Fruit fly (Drosophila melanogaster) whole organism, pupa: ENCODE data around the gene CG13373.

Source experiments
- D1 ChIP-seq: fragments of 200-800 bp; sonication (Bioruptor generic); optimal IDR thresholded peaks from 2 replicates; lab custom pipeline; 2018; ENCODE audit warnings: missing biosample characterization, mild to moderate bottlenecking, missing genetic modification characterization, moderate library complexity
- EcR ChIP-seq: fragments of 200-800 bp; sonication (Bioruptor generic); optimal IDR thresholded peaks from 3 replicates; lab custom pipeline; 2019; ENCODE audit warnings: missing biosample characterization, missing genetic modification characterization, mild to moderate bottlenecking, moderate library complexity, missing genetic modification reagents
- Snoo ChIP-seq: fragments of 200-800 bp; sonication (Bioruptor generic); optimal IDR thresholded peaks from 3 replicates; lab custom pipeline; 2017; ENCODE audit warnings: missing biosample characterization, mild to moderate bottlenecking, missing genetic modification characterization, inconsistent platforms
- rn ChIP-seq: fragments of 200-800 bp; sonication (Bioruptor generic); IDR thresholded peaks from 2 replicates; pipeline ENCODE4 v1.3.6; 2022; ENCODE audit warnings: missing biosample characterization, missing genetic modification characterization

DNA sequence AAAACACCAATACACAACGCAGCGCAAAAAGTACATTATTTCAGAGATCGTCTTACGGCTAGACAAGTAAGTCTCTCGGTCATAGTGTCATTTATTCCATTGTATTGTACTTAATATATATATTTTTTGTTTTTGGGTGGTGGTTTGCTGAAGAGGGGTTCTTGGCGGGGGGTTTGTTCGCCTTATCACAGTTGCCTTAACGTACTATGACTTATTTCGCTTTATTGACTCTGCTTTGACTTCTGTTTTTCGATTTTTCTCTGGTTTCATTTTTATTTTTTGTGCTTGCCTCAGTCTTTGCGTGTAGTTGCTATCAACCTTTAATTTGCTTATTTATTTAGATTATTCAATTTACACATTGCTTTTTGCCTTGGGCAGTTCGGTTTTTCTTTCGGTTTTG is 33.7 kb downstream of the CG13373 start:
- no peak for TF ChIP-seq rn (GFP tag; lab: Robert Waterston, UW)
- TF ChIP-seq D1 (tag; lab: Kevin White, UChicago): no peak
- no peak for TF ChIP-seq Snoo (tag; lab: Kevin White, UChicago)
- no peak for TF ChIP-seq EcR (GFP tag; lab: Kevin White, UChicago)
